Fruit fly (Drosophila melanogaster) whole organism: Measurements from ENCODE around the gene pnt.

Source experiments
- CG8478 ChIP-seq: fragments of >200 bp; optimal IDR thresholded peaks from 2 replicates; lab custom pipeline; 2018; ENCODE audit warnings: inconsistent platforms
- Dll ChIP-seq: fragments of >200 bp; optimal IDR thresholded peaks from 2 replicates; lab custom pipeline; 2017
- EcR ChIP-seq, 2 experiments: fragments of >200 bp; optimal IDR thresholded peaks; 2 replicates each; lab custom pipeline; 2017; ENCODE audit warnings: missing biosample characterization in 2 of 2, missing genetic modification characterization in 2 of 2, missing genetic modification reagents in 2 of 2
- pan ChIP-seq: fragments of >200 bp; optimal IDR thresholded peaks from 2 replicates; lab custom pipeline; 2017
- psq ChIP-seq: fragments of >200 bp; optimal IDR thresholded peaks from 2 replicates; lab custom pipeline; 2017
- usp ChIP-seq: fragments of >200 bp; optimal IDR thresholded peaks from 2 replicates; lab custom pipeline; 2017; ENCODE audit warnings: missing biosample characterization, missing genetic modification characterization, mixed read lengths

pnt gene

dm6 chr3R:23334866-23335265, 11.1 kb downstream of the pnt start:
- TF ChIP-seq usp (GFP tag; lab: Kevin White, UChicago) (no peak), Dll (lab: Kevin White, UChicago) (no peak), EcR (GFP tag; optimal IDR thresholded peaks at IDR 0.05; lab: Kevin White, UChicago) (no peak), CG8478 (no peak), pan (lab: Kevin White, UChicago) (no peak), psq (no peak)

dm6 chr3R:23334036-23334744, 11.8 kb downstream of the pnt start:
- TF ChIP-seq usp (GFP tag; lab: Kevin White, UChicago) (no peak), EcR (GFP tag; optimal IDR thresholded peaks at IDR 0.05; lab: Kevin White, UChicago) (no peak), Dll (lab: Kevin White, UChicago) (peak; percentile 95), psq (no peak), pan (lab: Kevin White, UChicago) (no peak), CG8478 (no peak)

dm6 chr3R:23333334-23334035, 12.5 kb downstream of the pnt start:
- TF ChIP-seq EcR (GFP tag; optimal IDR thresholded peaks at IDR 0.05; lab: Kevin White, UChicago): no peak
- TF ChIP-seq pan (lab: Kevin White, UChicago): peak; percentile 23

- TF ChIP-seq Dll (lab: Kevin White, UChicago) (no peak), pan (lab: Kevin White, UChicago) (no peak), psq (no peak), EcR (GFP tag; optimal IDR thresholded peaks at IDR 0.05; lab: Kevin White, UChicago) (no peak), CG8478 (no peak), usp (GFP tag; lab: Kevin White, UChicago) (no peak)
Observed at dm6 chr3R:23332535-23333333, 13.2 kb downstream of the pnt start.

- TF ChIP-seq pan (lab: Kevin White, UChicago) (no peak), CG8478 (no peak), usp (GFP tag; lab: Kevin White, UChicago) (no peak), psq (no peak), EcR (GFP tag; optimal IDR thresholded peaks at IDR 0.05; lab: Kevin White, UChicago) (no peak), Dll (lab: Kevin White, UChicago) (no peak)
Observed at dm6 chr3R:23331865-23332367, 14.1 kb downstream of the pnt start.

dm6 chr3R:23331280-23331679, 14.7 kb downstream of the pnt start:
- no peak for TF ChIP-seq EcR (GFP tag; optimal IDR thresholded peaks at IDR 0.05; lab: Kevin White, UChicago)
- TF ChIP-seq Dll (lab: Kevin White, UChicago): no peak
- TF ChIP-seq pan (lab: Kevin White, UChicago): no peak
- no peak for TF ChIP-seq psq
- no peak for TF ChIP-seq usp (GFP tag; lab: Kevin White, UChicago)
- TF ChIP-seq CG8478: no peak

- TF ChIP-seq psq (no peak), EcR (GFP tag; optimal IDR thresholded peaks at IDR 0.05; lab: Kevin White, UChicago) (no peak), Dll (lab: Kevin White, UChicago) (no peak), pan (lab: Kevin White, UChicago) (no peak), usp (GFP tag; lab: Kevin White, UChicago) (no peak), CG8478 (no peak)
Observed at dm6 chr3R:23327707-23328106, 18.3 kb downstream of the pnt start.

- TF ChIP-seq Dll (lab: Kevin White, UChicago) (no peak), EcR (GFP tag; optimal IDR thresholded peaks at IDR 0.05; lab: Kevin White, UChicago) (peak in 1 of 2 experiments; percentile 49)
Observed at dm6 chr3R:23326292-23326691, 19.7 kb downstream of the pnt start.

dm6 chr3R:23325710-23326109, 20.3 kb downstream of the pnt start:
- no peak for TF ChIP-seq pan (lab: Kevin White, UChicago)
- no peak for TF ChIP-seq CG8478
- TF ChIP-seq EcR (GFP tag; optimal IDR thresholded peaks at IDR 0.05; lab: Kevin White, UChicago): no peak
- TF ChIP-seq Dll (lab: Kevin White, UChicago): no peak
- no peak for TF ChIP-seq psq
- TF ChIP-seq usp (GFP tag; lab: Kevin White, UChicago): no peak

dm6 chr3R:23323639-23324350, 22.2 kb downstream of the pnt start:
- no peak for TF ChIP-seq CG8478
- no peak for TF ChIP-seq EcR (GFP tag; optimal IDR thresholded peaks at IDR 0.05; lab: Kevin White, UChicago)
- no peak for TF ChIP-seq Dll (lab: Kevin White, UChicago)
- TF ChIP-seq psq: no peak
- TF ChIP-seq usp (GFP tag; lab: Kevin White, UChicago): no peak
- TF ChIP-seq pan (lab: Kevin White, UChicago): no peak

- TF ChIP-seq pan (lab: Kevin White, UChicago) (no peak), usp (GFP tag; lab: Kevin White, UChicago) (no peak), EcR (GFP tag; optimal IDR thresholded peaks at IDR 0.05; lab: Kevin White, UChicago) (no peak), Dll (lab: Kevin White, UChicago) (no peak), psq (no peak), CG8478 (no peak)
Observed at dm6 chr3R:23320251-23320650, 25.7 kb downstream of the pnt start.
